Worm (Caenorhabditis elegans) whole organism, L3 larva: Measurements from ENCODE around the gene clec-25.

Source experiments
- R02D3.7 ChIP-seq: fragments of 150-350 bp; optimal IDR thresholded peaks from 2 replicates; lab custom pipeline; 2014; ENCODE audit warnings: missing biosample characterization, missing genetic modification characterization
- aly-2 ChIP-seq: fragments of 150-350 bp; optimal IDR thresholded peaks from 2 replicates; lab custom pipeline; 2014; ENCODE audit warnings: missing biosample characterization, missing genetic modification characterization
- ceh-16 ChIP-seq: sonication (generic microtip); optimal IDR thresholded peaks from 2 replicates; lab custom pipeline; 2017; ENCODE audit warnings: missing biosample characterization, missing genetic modification characterization
- ceh-28 ChIP-seq: fragments of 150-350 bp; optimal IDR thresholded peaks from 2 replicates; lab custom pipeline; 2014; ENCODE audit warnings: missing biosample characterization, missing genetic modification reagents, missing genetic modification characterization
- ceh-9 ChIP-seq: sonication (generic microtip); optimal IDR thresholded peaks from 2 replicates; lab custom pipeline; 2018; ENCODE audit warnings: missing biosample characterization, missing genetic modification characterization
- daf-12 ChIP-seq: fragments of 150-350 bp; optimal IDR thresholded peaks from 2 replicates; lab custom pipeline; 2014; ENCODE audit warnings: missing biosample characterization, missing genetic modification reagents, missing genetic modification characterization
- egl-5 ChIP-seq: fragments of 150-350 bp; optimal IDR thresholded peaks from 2 replicates; lab custom pipeline; 2017; ENCODE audit warnings: missing biosample characterization, missing genetic modification reagents, missing genetic modification characterization, inconsistent platforms
- elt-1 ChIP-seq: fragments of 150-350 bp; optimal IDR thresholded peaks from 2 replicates; lab custom pipeline; 2014; ENCODE audit warnings: missing biosample characterization, missing genetic modification characterization
- elt-2 ChIP-seq: sonication (generic microtip); optimal IDR thresholded peaks from 2 replicates; lab custom pipeline; 2016; ENCODE audit warnings: missing genetic modification reagents, mild to moderate bottlenecking, missing genetic modification characterization, missing compliant biosample characterization
- eor-1 ChIP-seq, 2 experiments: fragments of 150-350 bp; optimal IDR thresholded peaks; 2 replicates each; lab custom pipeline; 2014 to 2018; ENCODE audit warnings: missing biosample characterization in 2 of 2, missing genetic modification characterization in 2 of 2
- fkh-10 ChIP-seq: sonication (generic microtip); optimal IDR thresholded peaks from 2 replicates; lab custom pipeline; 2017; ENCODE audit warnings: missing biosample characterization, missing genetic modification reagents, missing genetic modification characterization
- fos-1 ChIP-seq: fragments of 150-350 bp; optimal IDR thresholded peaks from 2 replicates; lab custom pipeline; 2014; ENCODE audit warnings: missing biosample characterization, missing genetic modification characterization
- hmg-11 ChIP-seq: sonication (generic microtip); optimal IDR thresholded peaks from 2 replicates; lab custom pipeline; 2016; ENCODE audit warnings: missing genetic modification characterization, missing compliant biosample characterization
- jun-1 ChIP-seq: fragments of 150-350 bp; optimal IDR thresholded peaks from 2 replicates; lab custom pipeline; 2014; ENCODE audit warnings: missing biosample characterization, missing genetic modification reagents, missing genetic modification characterization
- lin-15B ChIP-seq: fragments of 150-350 bp; optimal IDR thresholded peaks from 2 replicates; lab custom pipeline; 2014; ENCODE audit warnings: missing biosample characterization, missing genetic modification characterization
- lsy-12 ChIP-seq: sonication (generic microtip); optimal IDR thresholded peaks from 2 replicates; lab custom pipeline; 2016; ENCODE audit warnings: mild to moderate bottlenecking, missing genetic modification characterization, missing compliant biosample characterization
- mdl-1 ChIP-seq: fragments of 150-350 bp; optimal IDR thresholded peaks from 2 replicates; lab custom pipeline; 2014; ENCODE audit warnings: missing biosample characterization, missing genetic modification characterization
- mml-1 ChIP-seq: fragments of 150-350 bp; sonication (generic microtip); optimal IDR thresholded peaks from 3 replicates; lab custom pipeline; 2014; ENCODE audit warnings: missing biosample characterization, missing genetic modification characterization
- nfya-1 ChIP-seq: sonication (generic microtip); optimal IDR thresholded peaks from 2 replicates; lab custom pipeline; 2017; ENCODE audit warnings: missing genetic modification characterization, mild to moderate bottlenecking, missing compliant biosample characterization, antibody characterized with exemption, moderate library complexity; ENCODE audit not compliant: insufficient read depth
- nhr-11 ChIP-seq: fragments of 150-350 bp; optimal IDR thresholded peaks from 2 replicates; lab custom pipeline; 2014; ENCODE audit warnings: missing biosample characterization, missing genetic modification characterization
- nhr-12 ChIP-seq: fragments of 150-350 bp; optimal IDR thresholded peaks from 2 replicates; lab custom pipeline; 2014; ENCODE audit warnings: missing biosample characterization, missing genetic modification characterization
- nhr-23 ChIP-seq: fragments of 150-350 bp; optimal IDR thresholded peaks from 2 replicates; lab custom pipeline; 2014; ENCODE audit warnings: missing biosample characterization, missing genetic modification reagents, missing genetic modification characterization
- nhr-237 ChIP-seq: fragments of 150-350 bp; optimal IDR thresholded peaks from 2 replicates; lab custom pipeline; 2014; ENCODE audit warnings: missing biosample characterization, missing genetic modification characterization
- nhr-25 ChIP-seq: sonication (generic microtip); optimal IDR thresholded peaks from 2 replicates; lab custom pipeline; 2017; ENCODE audit warnings: missing biosample characterization, missing genetic modification characterization
- nhr-28 ChIP-seq: fragments of 150-350 bp; optimal IDR thresholded peaks from 2 replicates; lab custom pipeline; 2014; ENCODE audit warnings: missing biosample characterization, missing genetic modification characterization
- nhr-43 ChIP-seq: sonication (generic microtip); optimal IDR thresholded peaks from 2 replicates; lab custom pipeline; 2016; ENCODE audit warnings: mild to moderate bottlenecking, missing genetic modification characterization, missing compliant biosample characterization; ENCODE audit not compliant: poor library complexity, severe bottlenecking
- nhr-67 ChIP-seq: fragments of 150-350 bp; optimal IDR thresholded peaks from 2 replicates; lab custom pipeline; 2014; ENCODE audit warnings: missing biosample characterization, missing genetic modification characterization
- nhr-76 ChIP-seq: fragments of 150-350 bp; sonication (generic microtip); optimal IDR thresholded peaks from 5 replicates; lab custom pipeline; 2014; ENCODE audit warnings: missing biosample characterization, missing genetic modification characterization
- nhr-77 ChIP-seq: fragments of 150-350 bp; optimal IDR thresholded peaks from 2 replicates; lab custom pipeline; 2014; ENCODE audit warnings: missing biosample characterization, missing genetic modification characterization
- pha-4 ChIP-seq: fragments of 150-350 bp; optimal IDR thresholded peaks from 2 replicates; lab custom pipeline; 2014; ENCODE audit warnings: missing biosample characterization, missing genetic modification reagents, missing genetic modification characterization
- pqm-1 ChIP-seq: fragments of 150-350 bp; optimal IDR thresholded peaks from 2 replicates; lab custom pipeline; 2017; ENCODE audit warnings: missing biosample characterization, missing genetic modification characterization, inconsistent platforms
- sea-2 ChIP-seq: fragments of 150-350 bp; sonication (generic microtip); optimal IDR thresholded peaks from 4 replicates; lab custom pipeline; 2014; ENCODE audit warnings: missing biosample characterization, missing genetic modification reagents, missing genetic modification characterization
- skn-1 ChIP-seq: fragments of 150-350 bp; optimal IDR thresholded peaks from 2 replicates; lab custom pipeline; 2014; ENCODE audit warnings: missing biosample characterization, missing genetic modification characterization
- snpc-4 ChIP-seq: fragments of 150-350 bp; optimal IDR thresholded peaks from 2 replicates; lab custom pipeline; 2014; ENCODE audit warnings: missing biosample characterization, missing genetic modification characterization
- tbx-2 ChIP-seq: sonication (generic microtip); optimal IDR thresholded peaks from 2 replicates; lab custom pipeline; 2016; ENCODE audit warnings: mild to moderate bottlenecking, missing genetic modification characterization, missing compliant biosample characterization
- unc-39 ChIP-seq: sonication (generic microtip); optimal IDR thresholded peaks from 4 replicates; lab custom pipeline; 2017; ENCODE audit warnings: missing biosample characterization, missing genetic modification characterization
- unc-62 ChIP-seq: fragments of 150-350 bp; sonication (generic microtip); optimal IDR thresholded peaks from 4 replicates; lab custom pipeline; 2014; ENCODE audit warnings: missing biosample characterization, missing genetic modification reagents, missing genetic modification characterization
- zag-1 ChIP-seq: fragments of 150-350 bp; optimal IDR thresholded peaks from 2 replicates; lab custom pipeline; 2014; ENCODE audit warnings: missing biosample characterization, missing genetic modification characterization
- ztf-11 ChIP-seq: fragments of 150-350 bp; optimal IDR thresholded peaks from 2 replicates; lab custom pipeline; 2014; ENCODE audit warnings: missing biosample characterization, missing genetic modification characterization

clec-25 gene

ce11 chrV:16834989-16835388, 8.1 kb upstream of the clec-25 start, which contains the start of gene tni-3:
TSS of gene tni-3 (minus strand) at chrV:16835128.
- no peak for TF ChIP-seq snpc-4 (tag; lab: Kevin White, UChicago)
- TF ChIP-seq fos-1: no peak
- TF ChIP-seq hmg-11 (tag; lab: Kevin White, UChicago): no peak

ce11 chrV:16836100-16836499, 6.9 kb upstream of the clec-25 start:
- TF ChIP-seq nhr-23 (tag; lab: Kevin White, UChicago): no peak
- TF ChIP-seq nhr-43 (tag; lab: Kevin White, UChicago): no peak
- TF ChIP-seq pha-4 (tag; lab: Kevin White, UChicago): no peak
- no peak for TF ChIP-seq daf-12
- no peak for TF ChIP-seq elt-2 (tag; lab: Kevin White, UChicago)
- TF ChIP-seq mml-1: no peak
- TF ChIP-seq skn-1: no peak
- no peak for TF ChIP-seq pqm-1 (tag; lab: Kevin White, UChicago)
- no peak for TF ChIP-seq nhr-67 (tag; lab: Kevin White, UChicago)
- TF ChIP-seq aly-2 (tag; lab: Kevin White, UChicago): no peak
- TF ChIP-seq egl-5 (tag; lab: Kevin White, UChicago): no peak
- TF ChIP-seq lsy-12 (tag; lab: Kevin White, UChicago): no peak

ce11 chrV:16838435-16838834, 4.6 kb upstream of the clec-25 start:
- TF ChIP-seq unc-62 (GFP tag; lab: Kevin White, UChicago) (no peak), unc-39 (tag; lab: Kevin White, UChicago) (no peak), fkh-10 (GFP tag; lab: Kevin White, UChicago) (no peak), nfya-1 (tag; lab: Kevin White, UChicago) (no peak), mdl-1 (tag; lab: Kevin White, UChicago) (no peak), lin-15B (tag; lab: Kevin White, UChicago) (no peak), nhr-77 (tag; lab: Kevin White, UChicago) (no peak), tbx-2 (tag; lab: Kevin White, UChicago) (no peak), sea-2 (GFP tag; lab: Kevin White, UChicago) (no peak), nhr-25 (no peak), nhr-237 (tag; lab: Kevin White, UChicago) (no peak), nhr-76 (no peak), hmg-11 (tag; lab: Kevin White, UChicago) (no peak), egl-5 (tag; lab: Kevin White, UChicago) (no peak), jun-1 (tag; lab: Kevin White, UChicago) (no peak), zag-1 (tag; lab: Kevin White, UChicago) (no peak), ceh-16 (tag; lab: Kevin White, UChicago) (no peak), aly-2 (tag; lab: Kevin White, UChicago) (no peak), lsy-12 (tag; lab: Kevin White, UChicago) (no peak), R02D3.7 (no peak)
- TF ChIP-seq, all 47 proteins: peak for 0

ce11 chrV:16840283-16840682, 2.8 kb upstream of the clec-25 start:
- peak; percentile 90 for TF ChIP-seq elt-2 (tag; lab: Kevin White, UChicago)
- TF ChIP-seq jun-1 (tag; lab: Kevin White, UChicago): peak; percentile 66
- TF ChIP-seq pqm-1 (tag; lab: Kevin White, UChicago): peak; percentile 64
- TF ChIP-seq nfya-1 (tag; lab: Kevin White, UChicago): no peak
- no peak for TF ChIP-seq ceh-9

- TF ChIP-seq pqm-1 (tag; lab: Kevin White, UChicago) (no peak), unc-39 (tag; lab: Kevin White, UChicago) (no peak), elt-2 (tag; lab: Kevin White, UChicago) (no peak), unc-62 (GFP tag; lab: Kevin White, UChicago) (no peak), sea-2 (GFP tag; lab: Kevin White, UChicago) (no peak), ceh-16 (tag; lab: Kevin White, UChicago) (no peak), elt-1 (tag; lab: Kevin White, UChicago) (no peak), R02D3.7 (no peak), nhr-77 (tag; lab: Kevin White, UChicago) (no peak), jun-1 (tag; lab: Kevin White, UChicago) (no peak), daf-12 (no peak), eor-1 (tag; optimal IDR thresholded peaks at IDR 0.05; lab: Kevin White, UChicago) (no peak), nhr-28 (tag; lab: Kevin White, UChicago) (no peak), nfya-1 (tag; lab: Kevin White, UChicago) (no peak), nhr-11 (tag; lab: Kevin White, UChicago) (no peak), ztf-11 (tag; lab: Kevin White, UChicago) (no peak), nhr-12 (no peak), snpc-4 (tag; lab: Kevin White, UChicago) (no peak), ceh-28 (tag; lab: Kevin White, UChicago) (no peak), nhr-76 (no peak)
- TF ChIP-seq, all 47 proteins: peak for 0
These were observed 2.1 kb upstream of the clec-25 start, which contains the start of gene clec-40 for ce11 chrV:16840961-16841360. TSS of gene clec-40 (minus strand) at chrV:16841061.
